Worm (Caenorhabditis elegans): ENCODE measurements around the gene unc-130.

Gene unc-130

DNA sequence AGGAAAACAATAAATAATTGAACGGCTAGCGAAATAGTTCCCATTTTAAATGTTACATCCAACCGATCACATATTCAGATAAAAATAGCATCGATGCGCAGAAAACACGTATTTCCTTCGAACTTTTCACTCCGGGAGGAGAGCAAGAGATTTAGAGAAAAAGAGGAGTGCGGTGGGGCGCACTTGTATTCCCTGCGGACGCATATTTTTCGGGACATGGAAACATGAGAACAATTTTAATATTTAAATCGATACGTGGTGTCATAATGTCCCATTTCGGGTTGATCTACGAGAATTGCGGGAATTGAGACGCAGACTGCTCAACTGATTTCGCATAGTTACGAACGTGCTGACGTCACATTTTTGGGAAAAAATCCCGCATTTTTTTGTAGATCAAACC is 11.7 kb downstream of the unc-130 start, which contains the start of gene C47G2.4:
Gene C47G2.4 (minus strand): TSS at position 174 of the 400 bp plus-strand sequence.
- TF ChIP-seq ceh-82 (tag; optimal IDR thresholded peaks at IDR 0.05) (no peak), nhr-25 (tag; optimal IDR thresholded peaks at IDR 0.05) (peak; percentile 72), eor-1 (tag; optimal IDR thresholded peaks at IDR 0.05) (no peak), egl-27 (tag; optimal IDR thresholded peaks at IDR 0.05) (no peak), skn-1 (tag; optimal IDR thresholded peaks at IDR 0.05) (no peak), nfya-1 (tag; optimal IDR thresholded peaks at IDR 0.05; ENCODE audit: insufficient read depth) (peak; percentile 65), ceh-28 (tag; optimal IDR thresholded peaks at IDR 0.05) (peak; percentile 49), nhr-77 (tag; optimal IDR thresholded peaks at IDR 0.05) (no peak), pha-4 (tag; optimal IDR thresholded peaks at IDR 0.05) (peak; percentile 69), unc-39 (tag; optimal IDR thresholded peaks at IDR 0.05) (no peak), mdl-1 (tag; optimal IDR thresholded peaks at IDR 0.05) (no peak), fos-1 (tag; optimal IDR thresholded peaks at IDR 0.05) (no peak), jun-1 (tag; optimal IDR thresholded peaks at IDR 0.05) (no peak), ZK546.5 (tag; optimal IDR thresholded peaks at IDR 0.05) (no peak), nhr-237 (tag; optimal IDR thresholded peaks at IDR 0.05) (no peak), nhr-67 (tag; optimal IDR thresholded peaks at IDR 0.05) (no peak), nhr-23 (tag; optimal IDR thresholded peaks at IDR 0.05) (peak; percentile 80), lin-15B (tag; optimal IDR thresholded peaks at IDR 0.05) (peak; percentile 83), lsy-12 (tag; optimal IDR thresholded peaks at IDR 0.05) (no peak), unc-62 (GFP tag; optimal IDR thresholded peaks at IDR 0.05) (no peak), snpc-4 (tag; optimal IDR thresholded peaks at IDR 0.05) (peak; percentile 84), ceh-9 (tag; optimal IDR thresholded peaks at IDR 0.05) (no peak), nhr-43 (tag; optimal IDR thresholded peaks at IDR 0.05; ENCODE audit: poor library complexity, severe bottlenecking) (peak; percentile 53), egl-5 (tag; optimal IDR thresholded peaks at IDR 0.05) (no peak), ama-1 (optimal IDR thresholded peaks at IDR 0.05) (no peak), nhr-12 (tag; optimal IDR thresholded peaks at IDR 0.05) (no peak), mml-1 (tag; optimal IDR thresholded peaks at IDR 0.05) (no peak), ztf-4 (tag; optimal IDR thresholded peaks at IDR 0.05) (no peak), fkh-10 (GFP tag; optimal IDR thresholded peaks at IDR 0.05) (no peak), nhr-28 (tag; optimal IDR thresholded peaks at IDR 0.05) (no peak), nhr-76 (tag; optimal IDR thresholded peaks at IDR 0.05) (no peak), zag-1 (tag; optimal IDR thresholded peaks at IDR 0.05) (no peak), tbx-2 (tag; optimal IDR thresholded peaks at IDR 0.05) (no peak), nhr-11 (tag; optimal IDR thresholded peaks at IDR 0.05) (no peak), daf-12 (tag; optimal IDR thresholded peaks at IDR 0.05) (no peak), hmg-11 (tag; optimal IDR thresholded peaks at IDR 0.05) (peak; percentile 39), ceh-16 (tag; optimal IDR thresholded peaks at IDR 0.05) (no peak), elt-3 (tag; optimal IDR thresholded peaks at IDR 0.05) (no peak), pqm-1 (tag; optimal IDR thresholded peaks at IDR 0.05) (peak; percentile 17), fkh-2 (tag; optimal IDR thresholded peaks at IDR 0.05) (no peak), elt-1 (tag; optimal IDR thresholded peaks at IDR 0.05) (peak; percentile 42), sea-2 (GFP tag; optimal IDR thresholded peaks at IDR 0.05) (no peak), ztf-11 (tag; optimal IDR thresholded peaks at IDR 0.05) (no peak), lin-39 (tag; optimal IDR thresholded peaks at IDR 0.05) (peak; percentile 43), aly-2 (tag; optimal IDR thresholded peaks at IDR 0.05) (no peak), elt-2 (tag; optimal IDR thresholded peaks at IDR 0.05) (peak; percentile 29), R02D3.7 (tag; optimal IDR thresholded peaks at IDR 0.05) (peak; percentile 39)

All from whole organism, L3 larva.